Fruit fly (Drosophila melanogaster): Measurements from ENCODE around the gene GckIII.

The GckIII gene

DNA sequence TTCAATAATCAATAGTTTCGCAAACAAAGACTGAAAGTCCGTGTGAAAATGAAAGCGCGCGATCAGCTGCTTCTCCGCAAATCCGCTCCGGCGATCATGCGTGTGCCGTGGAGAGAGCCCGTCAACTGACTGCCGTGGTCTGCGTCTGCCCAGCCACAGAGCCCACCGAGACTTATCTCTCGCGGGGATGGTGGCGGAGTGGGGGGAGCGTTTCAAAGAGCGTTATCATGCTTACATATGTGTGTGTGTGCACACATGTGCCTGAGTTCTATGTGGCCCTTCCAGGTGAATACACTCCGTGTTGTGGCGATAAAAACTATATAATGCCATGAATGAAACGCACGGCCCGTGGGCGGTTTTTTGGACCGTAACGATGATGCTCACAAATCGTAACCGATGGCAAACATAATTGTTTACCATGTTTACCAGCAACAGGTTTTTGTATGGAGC, 7.3 kb upstream of the GckIII start (continued):
- TF ChIP-seq CG6272 (GFP tag; IDR thresholded peaks at IDR 0.05) (no peak), CG16815 (GFP tag; optimal IDR thresholded peaks at IDR 0.05) (no peak), E2f1 (GFP tag; IDR thresholded peaks at IDR 0.05) (no peak), CG2875 (GFP tag; optimal IDR thresholded peaks at IDR 0.05) (no peak), CG4424 (GFP tag; optimal IDR thresholded peaks at IDR 0.05) (no peak), CG43689 (GFP tag; IDR thresholded peaks at IDR 0.05) (no peak), Abd-B (GFP tag; optimal IDR thresholded peaks at IDR 0.05) (no peak), CG17829 (tag; optimal IDR thresholded peaks at IDR 0.05) (peak; percentile 18), Dp (GFP tag; optimal IDR thresholded peaks at IDR 0.05) (no peak), bowl (GFP tag; IDR thresholded peaks at IDR 0.05) (0 out of 2 replicates have a peak, but pooled peaks have one; percentile 31), CG2889 (GFP tag; IDR thresholded peaks at IDR 0.05) (no peak), CG42726 (GFP tag; IDR thresholded peaks at IDR 0.05; ENCODE audit: partially characterized antibody) (no peak), caup (GFP tag; optimal IDR thresholded peaks at IDR 0.05; ENCODE audit: severe bottlenecking) (peak; percentile 15), YL-1 (GFP tag; optimal IDR thresholded peaks at IDR 0.05) (no peak), Eip74EF (GFP tag; optimal IDR thresholded peaks at IDR 0.05) (no peak), kah (GFP tag; optimal IDR thresholded peaks at IDR 0.05) (no peak), salm (tag; optimal IDR thresholded peaks at IDR 0.05) (no peak), CG9797 (GFP tag; optimal IDR thresholded peaks at IDR 0.05) (no peak), Rfx (GFP tag; IDR thresholded peaks at IDR 0.05) (peak; percentile 19; the same call in 1 of the 2 replicates), Dad (GFP tag; optimal IDR thresholded peaks at IDR 0.05) (no peak), CG7271 (tag; optimal IDR thresholded peaks at IDR 0.05) (no peak), hb (GFP tag; IDR thresholded peaks at IDR 0.05; ENCODE audit: partially characterized antibody) (no peak), pan (optimal IDR thresholded peaks at IDR 0.05) (no peak), pan (GFP tag; optimal IDR thresholded peaks at IDR 0.05 in 1 of 2, IDR thresholded peaks at IDR 0.05 in 1 of 2) (no peak), CG14710 (tag; optimal IDR thresholded peaks at IDR 0.05) (no peak), CG1024 (GFP tag; IDR thresholded peaks at IDR 0.05) (no peak), CG5245 (GFP tag; optimal IDR thresholded peaks at IDR 0.05) (no peak), crol (GFP tag; IDR thresholded peaks at IDR 0.05) (peak; percentile 95), CG9727 (GFP tag; optimal IDR thresholded peaks at IDR 0.05) (no peak), pho (GFP tag; optimal IDR thresholded peaks at IDR 0.05) (no peak), NC2β (GFP tag; optimal IDR thresholded peaks at IDR 0.05) (no peak), CG9817 (tag; optimal IDR thresholded peaks at IDR 0.05) (no peak), CG15269 (tag; optimal IDR thresholded peaks at IDR 0.05) (no peak), H2.0 (GFP tag; IDR thresholded peaks at IDR 0.05) (no peak), CG2712 (tag; optimal IDR thresholded peaks at IDR 0.05) (no peak), Ets65A (GFP tag) (no peak), dimm (GFP tag; IDR thresholded peaks at IDR 0.05) (no peak), Hand (GFP tag; optimal IDR thresholded peaks at IDR 0.05) (no peak), cato (GFP tag; optimal IDR thresholded peaks at IDR 0.05; ENCODE audit: borderline replicate concordance) (no peak), ci (GFP tag; IDR thresholded peaks at IDR 0.05) (peak; percentile 32; the same call in 2 of the 3 replicates), E2f2 (GFP tag; IDR thresholded peaks at IDR 0.05) (no peak), CG34422 (GFP tag; IDR thresholded peaks at IDR 0.05) (no peak; the same call in 2 of the 3 replicates), kni (GFP tag; optimal IDR thresholded peaks at IDR 0.05) (peak; percentile 39), chn (GFP tag; optimal IDR thresholded peaks at IDR 0.05) (no peak), CG10959 (GFP tag; IDR thresholded peaks at IDR 0.05) (no peak), slou (GFP tag; optimal IDR thresholded peaks at IDR 0.05) (no peak), p53 (GFP tag; optimal IDR thresholded peaks at IDR 0.05) (no peak), PHDP (tag; optimal IDR thresholded peaks at IDR 0.05) (no peak), Trl (optimal IDR thresholded peaks at IDR 0.05) (peak; percentile 39 to 45), Trl (GFP tag; optimal IDR thresholded peaks at IDR 0.05) (peak; percentile 5), CG3065 (GFP tag; optimal IDR thresholded peaks at IDR 0.05) (no peak), CG13775 (GFP tag; optimal IDR thresholded peaks at IDR 0.05) (no peak)
